Worm (Caenorhabditis elegans) whole organism, L2 larva: ENCODE measurements around the gene gpc-1.

Source experiments
- C34F6.9 ChIP-seq: fragments of 150-350 bp; optimal IDR thresholded peaks from 2 replicates; lab custom pipeline; 2014; ENCODE audit warnings: missing biosample characterization, missing genetic modification characterization
- F13H6.1 ChIP-seq: sonication (generic microtip); optimal IDR thresholded peaks from 2 replicates; lab custom pipeline; 2016; ENCODE audit warnings: missing genetic modification characterization, missing compliant biosample characterization
- R02D3.7 ChIP-seq: fragments of 150-350 bp; optimal IDR thresholded peaks from 2 replicates; lab custom pipeline; 2014; ENCODE audit warnings: missing biosample characterization, missing genetic modification characterization
- Y55F3AM.14 ChIP-seq: fragments of 200-800 bp; sonication (Bioruptor generic); optimal IDR thresholded peaks from 2 replicates; lab custom pipeline; 2018; ENCODE audit warnings: mild to moderate bottlenecking, missing genetic modification characterization, missing compliant biosample characterization
- ZK546.5 ChIP-seq: sonication (generic microtip); optimal IDR thresholded peaks from 2 replicates; lab custom pipeline; 2017; ENCODE audit warnings: missing biosample characterization, missing genetic modification characterization
- alr-1 ChIP-seq: fragments of 150-350 bp; optimal IDR thresholded peaks from 2 replicates; lab custom pipeline; 2014; ENCODE audit warnings: missing biosample characterization, missing genetic modification characterization
- aly-2 ChIP-seq: fragments of 150-350 bp; optimal IDR thresholded peaks from 2 replicates; lab custom pipeline; 2014; ENCODE audit warnings: missing biosample characterization, missing genetic modification characterization
- ama-1 ChIP-seq: fragments of 150-350 bp; optimal IDR thresholded peaks from 2 replicates; lab custom pipeline; 2018; ENCODE audit warnings: inconsistent platforms
- blmp-1 ChIP-seq: sonication (generic microtip); optimal IDR thresholded peaks from 2 replicates; lab custom pipeline; 2017; ENCODE audit warnings: missing genetic modification characterization, mild to moderate bottlenecking, missing compliant biosample characterization, antibody characterized with exemption, moderate library complexity; ENCODE audit not compliant: insufficient read depth
- ceh-16 ChIP-seq: fragments of 150-350 bp; optimal IDR thresholded peaks from 2 replicates; lab custom pipeline; 2014; ENCODE audit warnings: missing biosample characterization, missing genetic modification characterization
- ceh-82 ChIP-seq: fragments of 150-350 bp; optimal IDR thresholded peaks from 2 replicates; lab custom pipeline; 2014; ENCODE audit warnings: missing biosample characterization, missing genetic modification characterization
- crh-2 ChIP-seq: sonication (generic microtip); optimal IDR thresholded peaks from 2 replicates; lab custom pipeline; 2017; ENCODE audit warnings: missing biosample characterization, missing genetic modification characterization
- dmd-4 ChIP-seq: sonication (generic microtip); optimal IDR thresholded peaks from 2 replicates; lab custom pipeline; 2017; ENCODE audit warnings: missing biosample characterization, missing genetic modification characterization
- egl-27 ChIP-seq: sonication (generic microtip); optimal IDR thresholded peaks from 3 replicates; lab custom pipeline; 2017; ENCODE audit warnings: missing biosample characterization, missing genetic modification reagents, missing genetic modification characterization
- elt-1 ChIP-seq: fragments of 150-350 bp; optimal IDR thresholded peaks from 2 replicates; lab custom pipeline; 2014; ENCODE audit warnings: missing biosample characterization, missing genetic modification characterization
- elt-3 ChIP-seq: sonication (generic microtip); optimal IDR thresholded peaks from 2 replicates; lab custom pipeline; 2017; ENCODE audit warnings: missing biosample characterization, missing genetic modification characterization
- fos-1 ChIP-seq: fragments of 150-350 bp; optimal IDR thresholded peaks from 2 replicates; lab custom pipeline; 2014; ENCODE audit warnings: missing biosample characterization, missing genetic modification characterization
- gmeb-1 ChIP-seq: fragments of 150-350 bp; optimal IDR thresholded peaks from 2 replicates; lab custom pipeline; 2014; ENCODE audit warnings: missing biosample characterization, missing genetic modification characterization
- lin-11 ChIP-seq: fragments of 150-350 bp; sonication (generic microtip); optimal IDR thresholded peaks from 2 replicates; lab custom pipeline; 2014; ENCODE audit warnings: missing biosample characterization, missing genetic modification characterization, inconsistent platforms, mixed read lengths
- lin-13 ChIP-seq: fragments of 150-350 bp; optimal IDR thresholded peaks from 2 replicates; lab custom pipeline; 2014; ENCODE audit warnings: missing biosample characterization, missing genetic modification reagents, missing genetic modification characterization
- lin-39 ChIP-seq: fragments of 150-350 bp; optimal IDR thresholded peaks from 2 replicates; lab custom pipeline; 2014; ENCODE audit warnings: missing biosample characterization, missing genetic modification reagents, missing genetic modification characterization
- lsy-2 ChIP-seq, 2 experiments: fragments of 150-350 bp in 1 of 2; sonication (generic microtip) in 1 of 2; optimal IDR thresholded peaks; 2 replicates each; lab custom pipeline; 2014 to 2017; ENCODE audit warnings: missing biosample characterization in 2 of 2, missing genetic modification characterization in 2 of 2
- mab-5 ChIP-seq: fragments of 150-350 bp; optimal IDR thresholded peaks from 2 replicates; lab custom pipeline; 2014; ENCODE audit warnings: missing biosample characterization, missing genetic modification characterization
- mbf-1 ChIP-seq: sonication (generic microtip); optimal IDR thresholded peaks from 2 replicates; lab custom pipeline; 2017; ENCODE audit warnings: missing biosample characterization, missing genetic modification characterization
- mdl-1 ChIP-seq, 2 experiments: fragments of 150-350 bp in 1 of 2; sonication (generic microtip) in 1 of 2; optimal IDR thresholded peaks; 2 replicates each; lab custom pipeline; 2017; ENCODE audit warnings: missing biosample characterization in 2 of 2, missing genetic modification characterization in 2 of 2
- nhr-10 ChIP-seq: sonication (generic microtip); optimal IDR thresholded peaks from 2 replicates; lab custom pipeline; 2017; ENCODE audit warnings: missing biosample characterization, missing genetic modification characterization
- nhr-11 ChIP-seq: fragments of 150-350 bp; optimal IDR thresholded peaks from 2 replicates; lab custom pipeline; 2014; ENCODE audit warnings: missing biosample characterization, missing genetic modification characterization
- nhr-12 ChIP-seq: fragments of 150-350 bp; optimal IDR thresholded peaks from 2 replicates; lab custom pipeline; 2014; ENCODE audit warnings: missing biosample characterization, missing genetic modification characterization
- nhr-129 ChIP-seq: fragments of 150-350 bp; optimal IDR thresholded peaks from 2 replicates; lab custom pipeline; 2014; ENCODE audit warnings: missing biosample characterization, missing genetic modification characterization
- nhr-21 ChIP-seq: fragments of 150-350 bp; optimal IDR thresholded peaks from 2 replicates; lab custom pipeline; 2014; ENCODE audit warnings: missing biosample characterization, missing genetic modification characterization
- nhr-23 ChIP-seq: fragments of 150-350 bp; optimal IDR thresholded peaks from 2 replicates; lab custom pipeline; 2014; ENCODE audit warnings: missing biosample characterization, missing genetic modification reagents, missing genetic modification characterization
- nhr-237 ChIP-seq: fragments of 150-350 bp; optimal IDR thresholded peaks from 2 replicates; lab custom pipeline; 2014; ENCODE audit warnings: missing biosample characterization, missing genetic modification characterization
- nhr-25 ChIP-seq: fragments of 150-350 bp; sonication (generic microtip); optimal IDR thresholded peaks from 3 replicates; lab custom pipeline; 2014; ENCODE audit warnings: missing biosample characterization, missing genetic modification characterization
- nhr-6 ChIP-seq: fragments of 150-350 bp; optimal IDR thresholded peaks from 2 replicates; lab custom pipeline; 2014; ENCODE audit warnings: missing biosample characterization, missing genetic modification characterization
- nhr-77 ChIP-seq: fragments of 150-350 bp; optimal IDR thresholded peaks from 2 replicates; lab custom pipeline; 2014; ENCODE audit warnings: missing biosample characterization, missing genetic modification characterization
- peb-1 ChIP-seq: fragments of 150-350 bp; optimal IDR thresholded peaks from 2 replicates; lab custom pipeline; 2014; ENCODE audit warnings: missing biosample characterization, missing genetic modification characterization
- sem-4 ChIP-seq: fragments of 150-350 bp; optimal IDR thresholded peaks from 2 replicates; lab custom pipeline; 2014; ENCODE audit warnings: missing biosample characterization, missing genetic modification reagents, missing genetic modification characterization
- skn-1 ChIP-seq: sonication (generic microtip); optimal IDR thresholded peaks from 2 replicates; lab custom pipeline; 2017; ENCODE audit warnings: missing biosample characterization, missing genetic modification characterization
- sma-3 ChIP-seq: sonication (generic microtip); optimal IDR thresholded peaks from 2 replicates; lab custom pipeline; 2016; ENCODE audit warnings: missing genetic modification reagents, missing genetic modification characterization, missing compliant biosample characterization
- sma-9 ChIP-seq, 2 experiments: fragments of 150-350 bp in 1 of 2; sonication (generic microtip) in 1 of 2; optimal IDR thresholded peaks; 2 replicates each; lab custom pipeline; 2014 to 2016; ENCODE audit warnings: missing genetic modification characterization in 2 of 2, mild to moderate bottlenecking in 1 of 2, missing biosample characterization in 1 of 2, missing compliant biosample characterization in 1 of 2, missing genetic modification reagents in 1 of 2, moderate library complexity in 1 of 2
- snpc-4 ChIP-seq: fragments of 150-350 bp; optimal IDR thresholded peaks from 2 replicates; lab custom pipeline; 2014; ENCODE audit warnings: missing biosample characterization, missing genetic modification characterization
- unc-39 ChIP-seq: fragments of 150-350 bp; optimal IDR thresholded peaks from 2 replicates; lab custom pipeline; 2014; ENCODE audit warnings: missing biosample characterization, missing genetic modification characterization
- unc-55 ChIP-seq: fragments of 150-350 bp; sonication (generic microtip); optimal IDR thresholded peaks from 3 replicates; lab custom pipeline; 2014; ENCODE audit warnings: missing biosample characterization, missing genetic modification reagents, missing genetic modification characterization
- unc-62 ChIP-seq: fragments of 150-350 bp; optimal IDR thresholded peaks from 2 replicates; lab custom pipeline; 2014; ENCODE audit warnings: missing biosample characterization, missing genetic modification reagents, missing genetic modification characterization
- zag-1 ChIP-seq: fragments of 150-350 bp; optimal IDR thresholded peaks from 2 replicates; lab custom pipeline; 2014; ENCODE audit warnings: missing biosample characterization, missing genetic modification characterization
- ztf-1 ChIP-seq: fragments of 200-800 bp; sonication (Bioruptor generic); conservative IDR thresholded peaks from 2 replicates; pipeline ENCODE4 v1.3.6; 2022; ENCODE audit warnings: missing genetic modification characterization, missing compliant biosample characterization
- ztf-11 ChIP-seq: sonication (generic microtip); optimal IDR thresholded peaks from 2 replicates; lab custom pipeline; 2017; ENCODE audit warnings: missing biosample characterization, missing genetic modification characterization
- ztf-4 ChIP-seq: fragments of 150-350 bp; optimal IDR thresholded peaks from 2 replicates; lab custom pipeline; 2014; ENCODE audit warnings: missing biosample characterization, missing genetic modification characterization

gpc-1 gene

ce11 chrX:12876795-12877530 lies 7.8 kb downstream of the gpc-1 start, which contains the start of gene bcat-1:
TSS of gene bcat-1 (plus strand) at chrX:12877480.
- no peak for TF ChIP-seq unc-39
- TF ChIP-seq nhr-10 (tag; lab: Kevin White, UChicago) = no peak
- TF ChIP-seq nhr-11 (tag; lab: Kevin White, UChicago) = no peak
- no peak for TF ChIP-seq R02D3.7 (tag; lab: Kevin White, UChicago)
- no peak for TF ChIP-seq nhr-23 (tag; lab: Kevin White, UChicago)
- TF ChIP-seq sma-3 (GFP tag; lab: Kevin White, UChicago) = peak; percentile 21
- peak; percentile 40 for TF ChIP-seq crh-2 (tag; lab: Kevin White, UChicago)
- TF ChIP-seq ZK546.5 (tag; lab: Kevin White, UChicago) = no peak
- no peak for TF ChIP-seq nhr-6 (tag; lab: Kevin White, UChicago)
- peak; percentile 24 for TF ChIP-seq mab-5
- TF ChIP-seq ztf-11 (tag; lab: Kevin White, UChicago) = no peak
- TF ChIP-seq nhr-25 = no peak
- no peak for TF ChIP-seq unc-62 (GFP tag; lab: Kevin White, UChicago)
- TF ChIP-seq egl-27 (tag; lab: Kevin White, UChicago) = peak; percentile 34
- no peak for TF ChIP-seq ceh-16
- no peak for TF ChIP-seq aly-2 (tag; lab: Kevin White, UChicago)
- no peak for TF ChIP-seq ceh-82 (tag; lab: Kevin White, UChicago)
- TF ChIP-seq lin-11 (tag; lab: Kevin White, UChicago) = peak; percentile 52
- TF ChIP-seq Y55F3AM.14 = peak; percentile 37
- 0 out of 2 replicates have a peak, but pooled peaks have one; percentile 53 for TF ChIP-seq ztf-1 (GFP tag; lab: Robert Waterston, UW)
- peak; percentile 40 for TF ChIP-seq unc-55 (GFP tag; lab: Kevin White, UChicago)
- TF ChIP-seq mdl-1 (tag; optimal IDR thresholded peaks at IDR 0.05; lab: Kevin White, UChicago) = peak; percentile 93
- no peak for TF ChIP-seq zag-1 (tag; lab: Kevin White, UChicago)
- no peak for TF ChIP-seq dmd-4
- TF ChIP-seq ama-1 (lab: Kevin White, UChicago) = peak; percentile 30
- no peak for TF ChIP-seq blmp-1 (tag; lab: Kevin White, UChicago)
- no peak for TF ChIP-seq snpc-4 (tag; lab: Kevin White, UChicago)
- no peak for TF ChIP-seq sem-4 (tag; lab: Kevin White, UChicago)
- TF ChIP-seq ztf-4 = no peak
- no peak for TF ChIP-seq elt-1 (tag; lab: Kevin White, UChicago)
- TF ChIP-seq nhr-12 (tag; lab: Kevin White, UChicago) = no peak
- no peak for TF ChIP-seq skn-1 (tag; lab: Kevin White, UChicago)
- no peak for TF ChIP-seq peb-1 (tag; lab: Kevin White, UChicago)
- no peak for TF ChIP-seq mbf-1
- TF ChIP-seq F13H6.1 (tag; lab: Kevin White, UChicago) = peak; percentile 86
- no peak for TF ChIP-seq gmeb-1 (tag; lab: Kevin White, UChicago)
- TF ChIP-seq lsy-2 (tag; optimal IDR thresholded peaks at IDR 0.05; lab: Kevin White, UChicago) = peak in 1 of 2 experiments; percentile 57
- peak; percentile 85 for TF ChIP-seq sma-9 (GFP tag; optimal IDR thresholded peaks at IDR 0.05; lab: Kevin White, UChicago)
- no peak for TF ChIP-seq sma-9 (tag; optimal IDR thresholded peaks at IDR 0.05; lab: Kevin White, UChicago)
- TF ChIP-seq nhr-77 (tag; lab: Kevin White, UChicago) = no peak
- no peak for TF ChIP-seq elt-3 (tag; lab: Kevin White, UChicago)
- peak; percentile 76 for TF ChIP-seq nhr-129 (tag; lab: Kevin White, UChicago)
- no peak for TF ChIP-seq nhr-21 (tag; lab: Kevin White, UChicago)
- TF ChIP-seq lin-13 = no peak
- TF ChIP-seq lin-39 (tag; lab: Kevin White, UChicago) = no peak
- TF ChIP-seq alr-1 (tag; lab: Kevin White, UChicago) = no peak
- no peak for TF ChIP-seq fos-1
- TF ChIP-seq C34F6.9 = peak; percentile 45
- TF ChIP-seq nhr-237 (tag; lab: Kevin White, UChicago) = no peak
